Fruit fly (Drosophila melanogaster) whole organism, embryonic: ENCODE measurements around the gene CG10252.

Experiments used
- CG14860 ChIP-seq: fragments of 200-800 bp; sonication (Bioruptor generic); IDR thresholded peaks from 3 replicates; pipeline ENCODE4 v1.3.6; 2022; ENCODE audit warnings: missing biosample characterization, missing genetic modification characterization; ENCODE audit not compliant: partially characterized antibody
- CG18599 ChIP-seq: fragments of 200-800 bp; sonication (Bioruptor generic); optimal IDR thresholded peaks from 3 replicates; lab custom pipeline; 2017; ENCODE audit warnings: missing biosample characterization, missing genetic modification characterization, mild to moderate bottlenecking, moderate library complexity, missing genetic modification reagents
- Hr39 ChIP-seq: fragments of >200 bp; optimal IDR thresholded peaks from 2 replicates; lab custom pipeline; 2017
- ci ChIP-seq: fragments of 200-800 bp; sonication (Bioruptor generic); IDR thresholded peaks from 3 replicates; pipeline ENCODE4 v1.3.6; 2022; ENCODE audit warnings: missing biosample characterization, missing genetic modification characterization
- fru ChIP-seq: fragments of >200 bp; optimal IDR thresholded peaks from 2 replicates; lab custom pipeline; 2017
- luna ChIP-seq: fragments of 200-800 bp; sonication (Bioruptor generic); optimal IDR thresholded peaks from 2 replicates; lab custom pipeline; 2016; ENCODE audit warnings: missing biosample characterization, missing genetic modification characterization
- vvl ChIP-seq: fragments of 200-800 bp; sonication (Bioruptor generic); IDR thresholded peaks from 2 replicates; pipeline ENCODE4 v1.3.6; 2022; ENCODE audit warnings: missing biosample characterization, missing genetic modification characterization

- no peak for TF ChIP-seq ci (GFP tag; lab: Robert Waterston, UW)
- TF ChIP-seq luna (GFP tag; lab: Kevin White, UChicago): no peak
- no peak for TF ChIP-seq Hr39 (lab: Kevin White, UChicago)
- TF ChIP-seq vvl (GFP tag; lab: Robert Waterston, UW): no peak
- no peak for TF ChIP-seq CG14860 (GFP tag; lab: Robert Waterston, UW)
- TF ChIP-seq fru (lab: Kevin White, UChicago): no peak
- TF ChIP-seq CG18599 (GFP tag; lab: Kevin White, UChicago): no peak
Measured at dm6 chr3R:23664437-23664836, 31.6 kb downstream of the CG10252 start.
